Worm (Caenorhabditis elegans): ENCODE results near the gene C31H1.5.

The C31H1.5 gene

DNA sequence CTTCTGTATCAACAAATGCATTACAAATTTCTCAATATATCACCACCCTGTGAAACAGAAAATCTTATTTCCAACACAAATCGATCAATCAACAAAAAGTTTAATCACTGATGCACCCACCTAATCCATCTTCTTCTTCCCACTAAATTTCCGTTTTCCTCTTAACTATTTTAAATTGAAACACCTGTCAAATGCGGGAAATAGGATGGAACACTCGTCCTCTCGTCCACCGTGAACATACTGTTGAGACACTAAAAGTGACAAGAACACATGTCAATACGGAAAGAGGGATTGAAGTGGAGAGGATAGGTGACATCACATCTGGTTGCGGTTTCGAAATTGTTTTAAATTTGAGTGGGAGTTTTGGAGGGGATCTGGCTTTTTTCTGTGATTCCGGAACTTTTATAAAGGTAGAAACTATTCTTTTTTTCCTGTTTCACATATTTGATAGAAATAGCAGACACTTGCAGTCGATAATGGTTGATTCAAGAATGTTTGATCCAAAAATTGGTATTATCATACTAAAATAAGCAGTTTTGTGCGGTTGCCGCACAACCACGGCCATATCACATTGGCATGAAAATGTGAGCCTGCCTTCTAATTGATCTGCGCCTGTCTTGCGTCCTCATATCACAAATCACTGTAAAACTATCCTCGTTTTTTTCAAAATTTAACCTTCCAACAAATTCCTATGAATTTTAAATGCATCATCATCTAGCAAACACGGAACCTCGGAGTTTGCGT lies 23.6 kb upstream of the C31H1.5 start:
- TF ChIP-seq cog-1 (tag; optimal IDR thresholded peaks at IDR 0.05): no peak
- TF ChIP-seq med-1 (GFP tag; optimal IDR thresholded peaks at IDR 0.05; ENCODE audit: insufficient read depth): no peak
- no peak for TF ChIP-seq flt-1 (GFP tag; IDR thresholded peaks at IDR 0.05)

DNA sequence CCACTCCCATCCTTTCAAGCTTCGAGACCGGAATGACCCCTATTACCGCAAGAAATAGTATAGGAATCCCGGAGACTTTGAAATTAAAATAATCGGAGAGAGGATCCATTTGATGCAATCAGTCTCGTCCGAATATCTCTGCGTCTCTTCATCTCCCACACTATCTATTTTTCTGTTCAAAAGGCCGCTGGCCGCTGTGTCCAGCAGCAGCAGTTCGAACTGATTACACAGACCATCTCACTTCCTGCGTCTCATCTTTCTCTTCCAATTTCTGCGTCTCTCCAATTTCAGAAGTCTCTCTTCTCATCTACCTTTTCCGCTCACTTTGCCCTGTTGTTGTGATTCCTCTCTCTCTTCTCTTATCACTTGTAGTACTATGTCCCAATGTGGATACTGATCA lies 20.9 kb upstream of the C31H1.5 start:
- TF ChIP-seq cog-1 (tag; optimal IDR thresholded peaks at IDR 0.05): peak; percentile 55
- TF ChIP-seq ztf-23 (GFP tag; IDR thresholded peaks at IDR 0.05): no peak
- TF ChIP-seq ref-1 (GFP tag; conservative IDR thresholded peaks at IDR 0.05): no peak

DNA sequence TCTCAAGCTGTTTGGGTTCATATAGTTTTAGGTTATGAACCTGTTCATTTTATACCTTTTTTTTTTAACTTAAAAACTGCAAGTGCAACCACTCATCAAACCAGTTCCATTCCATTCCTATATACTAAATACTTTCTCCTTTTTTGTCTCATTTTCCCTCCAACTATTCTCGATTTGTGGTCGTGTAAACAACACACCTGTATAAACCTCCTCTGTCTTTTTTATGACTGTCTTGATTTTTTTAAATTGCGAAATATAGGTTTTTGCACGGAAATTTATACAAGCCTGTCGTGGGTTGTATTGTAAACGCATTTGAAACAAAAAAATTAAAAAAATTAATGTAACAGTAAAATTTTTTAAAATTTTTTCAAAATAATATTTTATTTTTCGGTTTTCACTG lies 19.9 kb upstream of the C31H1.5 start:
- no peak for TF ChIP-seq klf-2 (GFP tag; conservative IDR thresholded peaks at IDR 0.05)
- TF ChIP-seq tab-1 (GFP tag; IDR thresholded peaks at IDR 0.05): no peak
- TF ChIP-seq T22C8.4 (GFP tag; IDR thresholded peaks at IDR 0.05): no peak
- TF ChIP-seq ztf-29 (GFP tag; IDR thresholded peaks at IDR 0.05): no peak
- no peak for TF ChIP-seq flt-1 (GFP tag; IDR thresholded peaks at IDR 0.05)
- TF ChIP-seq ztf-23 (GFP tag; IDR thresholded peaks at IDR 0.05): no peak
- no peak for TF ChIP-seq cog-1 (tag; optimal IDR thresholded peaks at IDR 0.05)
- TF ChIP-seq med-1 (GFP tag; optimal IDR thresholded peaks at IDR 0.05; ENCODE audit: insufficient read depth): no peak
- no peak for TF ChIP-seq ref-1 (GFP tag; conservative IDR thresholded peaks at IDR 0.05)

DNA sequence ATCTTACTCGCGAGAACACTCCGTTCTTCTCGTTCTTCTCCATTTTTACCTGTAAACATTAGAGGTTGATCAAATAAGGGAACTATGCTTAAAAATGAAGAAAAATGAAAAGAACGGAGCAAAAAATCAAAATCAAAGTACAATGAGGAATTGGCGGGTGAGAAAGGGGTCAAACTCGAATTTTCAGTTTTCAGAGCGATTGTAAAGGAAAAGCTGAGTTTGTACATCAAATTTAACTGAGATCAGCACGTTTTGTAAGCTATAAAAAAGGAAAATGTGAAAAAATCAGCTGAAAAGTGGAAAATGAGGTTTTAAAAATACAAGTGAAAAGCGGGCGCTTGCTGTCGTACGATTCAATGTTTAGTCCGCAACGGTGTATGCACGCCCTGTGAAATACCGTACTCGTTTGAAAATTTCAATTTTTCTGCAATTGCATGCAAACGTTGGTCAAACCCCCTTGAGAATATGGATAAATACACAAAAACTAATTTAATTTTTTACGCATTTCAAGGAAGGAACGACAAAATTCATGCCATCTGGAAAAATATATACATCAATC lies 17.6 kb upstream of the C31H1.5 start, which contains the start of gene oops-1:
oops-1 (minus strand) TSS at position 51 of the 559 bp plus-strand sequence.
- no peak for TF ChIP-seq T22C8.4 (GFP tag; IDR thresholded peaks at IDR 0.05)

DNA sequence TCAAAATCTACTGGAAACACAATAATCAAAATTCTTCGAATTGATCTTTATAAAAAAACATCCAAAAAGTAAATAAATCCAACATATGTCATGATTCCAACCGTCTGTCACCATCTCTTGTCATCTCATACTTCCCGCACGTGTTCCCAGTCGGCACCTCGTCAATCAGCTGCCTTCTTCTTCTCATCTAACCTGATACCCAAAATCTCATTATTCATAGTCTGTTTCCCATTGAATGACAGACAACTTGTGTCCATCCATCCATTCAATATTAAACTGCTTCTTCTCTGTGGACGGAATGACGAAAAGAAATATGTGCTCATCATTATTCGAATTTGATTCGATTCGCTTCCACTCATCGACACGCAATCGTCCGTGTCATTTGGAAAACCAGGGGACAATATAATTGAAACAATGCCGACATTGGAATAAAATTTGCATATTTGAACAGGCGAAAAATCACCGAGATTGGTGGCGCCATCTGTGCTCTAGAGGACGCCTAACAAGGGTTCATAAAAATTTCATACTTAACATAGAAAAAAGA lies 14.6 kb upstream of the C31H1.5 start:
- TF ChIP-seq ztf-29 (GFP tag; IDR thresholded peaks at IDR 0.05): no peak
- no peak for TF ChIP-seq T22C8.4 (GFP tag; IDR thresholded peaks at IDR 0.05)
- no peak for TF ChIP-seq flt-1 (GFP tag; IDR thresholded peaks at IDR 0.05)
- no peak for TF ChIP-seq med-1 (GFP tag; optimal IDR thresholded peaks at IDR 0.05; ENCODE audit: insufficient read depth)
- TF ChIP-seq ref-1 (GFP tag; conservative IDR thresholded peaks at IDR 0.05): no peak
- TF ChIP-seq klf-2 (GFP tag; conservative IDR thresholded peaks at IDR 0.05): no peak
- TF ChIP-seq tab-1 (GFP tag; IDR thresholded peaks at IDR 0.05): no peak
- no peak for TF ChIP-seq cog-1 (tag; optimal IDR thresholded peaks at IDR 0.05)
- TF ChIP-seq ztf-23 (GFP tag; IDR thresholded peaks at IDR 0.05): no peak

DNA sequence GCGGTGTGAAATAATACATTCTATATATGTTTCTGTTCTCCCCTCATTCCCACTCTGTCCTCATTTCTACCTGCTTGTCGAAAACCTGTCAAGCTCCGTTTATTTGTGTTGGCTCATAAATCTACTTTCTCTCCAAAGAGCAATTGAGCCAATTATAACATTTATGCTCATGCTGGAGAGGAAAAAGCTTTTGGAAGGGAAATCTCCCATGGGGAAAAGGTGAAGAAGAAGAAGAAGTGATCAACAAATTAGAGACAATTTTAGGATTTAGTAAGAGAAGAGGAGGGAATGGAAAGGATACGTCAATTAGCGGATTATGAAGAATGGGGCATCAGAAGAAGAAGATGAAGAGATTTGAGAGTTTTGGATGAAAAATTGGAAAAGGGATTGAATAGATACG lies 13.1 kb upstream of the C31H1.5 start:
- TF ChIP-seq cog-1 (tag; optimal IDR thresholded peaks at IDR 0.05) (no peak), ztf-23 (GFP tag; IDR thresholded peaks at IDR 0.05) (no peak), med-1 (GFP tag; optimal IDR thresholded peaks at IDR 0.05; ENCODE audit: insufficient read depth) (no peak), flt-1 (GFP tag; IDR thresholded peaks at IDR 0.05) (no peak), ztf-29 (GFP tag; IDR thresholded peaks at IDR 0.05) (no peak), klf-2 (GFP tag; conservative IDR thresholded peaks at IDR 0.05) (no peak), T22C8.4 (GFP tag; IDR thresholded peaks at IDR 0.05) (no peak), ref-1 (GFP tag; conservative IDR thresholded peaks at IDR 0.05) (no peak), tab-1 (GFP tag; IDR thresholded peaks at IDR 0.05) (no peak)

DNA sequence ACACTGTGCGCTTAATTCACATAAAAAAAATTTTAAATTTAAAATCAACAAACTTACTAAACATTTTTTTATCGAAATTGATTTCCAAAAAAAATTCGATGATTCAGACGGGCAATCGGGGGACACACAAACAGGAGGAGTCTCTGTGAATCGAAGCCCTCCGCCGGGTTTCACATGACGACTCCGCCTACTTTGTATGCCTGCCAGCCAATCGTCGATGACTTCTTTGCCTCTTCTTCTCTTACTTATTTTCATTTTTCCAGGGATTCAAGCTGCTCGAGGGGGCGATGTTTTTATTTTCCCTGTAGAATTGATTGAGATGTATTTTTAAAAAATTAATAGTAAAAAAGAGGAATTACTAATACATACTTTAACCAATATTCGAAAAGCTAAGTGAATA lies 10.3 kb upstream of the C31H1.5 start, which contains the start of gene lntl-1:
lntl-1 (minus strand) TSS at position 185 of the 400 bp plus-strand sequence.
- no peak for TF ChIP-seq ztf-29 (GFP tag; IDR thresholded peaks at IDR 0.05)
- no peak for TF ChIP-seq cog-1 (tag; optimal IDR thresholded peaks at IDR 0.05)
- no peak for TF ChIP-seq flt-1 (GFP tag; IDR thresholded peaks at IDR 0.05)
- no peak for TF ChIP-seq ztf-23 (GFP tag; IDR thresholded peaks at IDR 0.05)
- TF ChIP-seq T22C8.4 (GFP tag; IDR thresholded peaks at IDR 0.05): no peak
- TF ChIP-seq ref-1 (GFP tag; conservative IDR thresholded peaks at IDR 0.05): no peak
- no peak for TF ChIP-seq tab-1 (GFP tag; IDR thresholded peaks at IDR 0.05)
- no peak for TF ChIP-seq klf-2 (GFP tag; conservative IDR thresholded peaks at IDR 0.05)
- no peak for TF ChIP-seq med-1 (GFP tag; optimal IDR thresholded peaks at IDR 0.05; ENCODE audit: insufficient read depth)

DNA sequence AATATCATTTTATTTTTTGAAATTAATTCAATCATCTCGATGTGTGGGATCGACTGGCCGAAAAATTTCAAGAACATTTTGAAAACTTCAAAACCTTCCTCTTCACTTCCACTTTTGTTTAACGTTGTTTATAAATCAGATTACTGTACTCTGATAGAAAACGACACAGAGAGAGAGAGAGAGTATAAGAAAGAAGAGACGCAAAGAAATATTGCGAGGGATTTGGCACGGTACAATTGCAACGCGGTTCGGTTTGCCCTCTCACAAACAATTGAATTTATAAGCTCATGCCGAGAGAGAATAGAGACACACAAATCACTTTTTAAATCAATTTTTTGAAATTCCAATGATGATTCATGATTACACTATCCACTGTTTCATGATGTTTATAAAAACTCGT lies 9.8 kb upstream of the C31H1.5 start:
- no peak for TF ChIP-seq flt-1 (GFP tag; IDR thresholded peaks at IDR 0.05)
- no peak for TF ChIP-seq ztf-29 (GFP tag; IDR thresholded peaks at IDR 0.05)
- no peak for TF ChIP-seq ref-1 (GFP tag; conservative IDR thresholded peaks at IDR 0.05)
- TF ChIP-seq cog-1 (tag; optimal IDR thresholded peaks at IDR 0.05): no peak
- no peak for TF ChIP-seq tab-1 (GFP tag; IDR thresholded peaks at IDR 0.05)
- no peak for TF ChIP-seq med-1 (GFP tag; optimal IDR thresholded peaks at IDR 0.05; ENCODE audit: insufficient read depth)
- no peak for TF ChIP-seq klf-2 (GFP tag; conservative IDR thresholded peaks at IDR 0.05)
- TF ChIP-seq T22C8.4 (GFP tag; IDR thresholded peaks at IDR 0.05): no peak
- TF ChIP-seq ztf-23 (GFP tag; IDR thresholded peaks at IDR 0.05): no peak

DNA sequence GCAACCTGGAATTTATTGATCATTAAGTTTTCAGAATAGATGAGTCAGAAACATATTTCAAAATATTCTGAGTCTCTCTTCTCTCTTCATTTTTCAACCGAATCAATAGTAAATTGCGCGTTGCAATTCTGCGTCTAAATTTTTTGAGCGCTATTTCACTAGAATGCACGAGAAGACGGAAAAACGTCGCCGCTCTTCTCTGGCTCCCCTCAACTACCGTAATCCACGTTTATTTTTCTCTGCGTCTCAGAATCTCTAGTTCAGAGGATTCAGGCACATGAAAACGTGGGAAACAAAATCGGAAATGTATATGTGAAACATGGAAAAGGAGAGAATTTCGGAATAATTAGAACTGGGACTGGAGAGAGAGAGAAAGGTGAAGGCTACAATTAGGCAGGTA lies 8.9 kb upstream of the C31H1.5 start:
- no peak for TF ChIP-seq ref-1 (GFP tag; conservative IDR thresholded peaks at IDR 0.05)
- no peak for TF ChIP-seq klf-2 (GFP tag; conservative IDR thresholded peaks at IDR 0.05)
- TF ChIP-seq T22C8.4 (GFP tag; IDR thresholded peaks at IDR 0.05): no peak
- TF ChIP-seq ztf-29 (GFP tag; IDR thresholded peaks at IDR 0.05): no peak
- TF ChIP-seq flt-1 (GFP tag; IDR thresholded peaks at IDR 0.05): no peak
- TF ChIP-seq med-1 (GFP tag; optimal IDR thresholded peaks at IDR 0.05; ENCODE audit: insufficient read depth): no peak
- TF ChIP-seq ztf-23 (GFP tag; IDR thresholded peaks at IDR 0.05): no peak
- no peak for TF ChIP-seq tab-1 (GFP tag; IDR thresholded peaks at IDR 0.05)
- TF ChIP-seq cog-1 (tag; optimal IDR thresholded peaks at IDR 0.05): no peak

DNA sequence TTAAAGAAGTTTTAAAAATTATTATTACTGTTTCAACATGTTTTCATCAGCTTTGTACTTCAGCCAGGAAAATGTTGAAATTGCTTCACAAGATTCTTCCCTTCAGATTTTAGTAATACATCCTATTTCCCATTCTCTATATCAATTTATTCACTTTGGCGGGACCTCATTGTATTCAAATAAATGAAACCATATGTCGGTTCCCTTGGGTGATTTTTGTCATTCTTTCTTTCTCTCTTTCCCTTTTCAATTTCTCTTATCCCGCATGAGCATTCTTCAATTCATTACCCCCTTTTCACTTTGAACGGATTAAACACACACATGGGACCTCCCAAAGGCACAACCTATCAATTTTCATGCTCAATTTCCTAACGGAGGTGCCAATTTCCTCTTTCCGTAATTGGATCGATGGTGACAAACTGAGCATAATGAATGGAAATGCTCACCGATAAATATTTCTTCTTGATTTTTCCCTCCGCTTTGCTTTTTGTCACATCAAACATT lies 7.0 kb upstream of the C31H1.5 start:
- TF ChIP-seq ref-1 (GFP tag; conservative IDR thresholded peaks at IDR 0.05) (no peak), ztf-29 (GFP tag; IDR thresholded peaks at IDR 0.05) (no peak), klf-2 (GFP tag; conservative IDR thresholded peaks at IDR 0.05) (no peak), tab-1 (GFP tag; IDR thresholded peaks at IDR 0.05) (no peak), T22C8.4 (GFP tag; IDR thresholded peaks at IDR 0.05) (no peak), med-1 (GFP tag; optimal IDR thresholded peaks at IDR 0.05; ENCODE audit: insufficient read depth) (no peak), flt-1 (GFP tag; IDR thresholded peaks at IDR 0.05) (no peak), cog-1 (tag; optimal IDR thresholded peaks at IDR 0.05) (no peak), ztf-23 (GFP tag; IDR thresholded peaks at IDR 0.05) (no peak)

Data from whole organism, midembryonic.